Worm (Caenorhabditis elegans) whole organism, L4/young adult: ENCODE results near the gene R11F4.1.

Experiments used
- W03F9.2 ChIP-seq: fragments of 150-350 bp; optimal IDR thresholded peaks from 2 replicates; lab custom pipeline; 2014; ENCODE audit warnings: missing biosample characterization, missing genetic modification characterization
- dao-5 ChIP-seq: sonication (generic microtip); optimal IDR thresholded peaks from 2 replicates; lab custom pipeline; 2016; ENCODE audit warnings: missing genotype, missing genetic modification characterization, moderate library complexity, missing compliant biosample characterization
- him-1 ChIP-seq: sonication (generic microtip); optimal IDR thresholded peaks from 2 replicates; lab custom pipeline; 2016; ENCODE audit warnings: missing genotype, missing genetic modification reagents, missing genetic modification characterization, missing compliant biosample characterization

- TF ChIP-seq dao-5 (tag; lab: Kevin White, UChicago), result no peak
- no peak for TF ChIP-seq W03F9.2
- no peak for TF ChIP-seq him-1 (tag; lab: Kevin White, UChicago)
Measured at ce11 chrII:4100485-4100884, 8.8 kb downstream of the R11F4.1 start, which contains the start of gene rhgf-2.
